Worm (Caenorhabditis elegans) whole organism, L3 larva: ENCODE data around the gene mvk-1.

Experiments
- aly-2 ChIP-seq: fragments of 150-350 bp; optimal IDR thresholded peaks from 2 replicates; lab custom pipeline; 2014; ENCODE audit warnings: missing biosample characterization, missing genetic modification characterization
- egl-5 ChIP-seq: fragments of 150-350 bp; optimal IDR thresholded peaks from 2 replicates; lab custom pipeline; 2017; ENCODE audit warnings: missing biosample characterization, missing genetic modification reagents, missing genetic modification characterization, inconsistent platforms
- elt-2 ChIP-seq: sonication (generic microtip); optimal IDR thresholded peaks from 2 replicates; lab custom pipeline; 2016; ENCODE audit warnings: missing genetic modification reagents, mild to moderate bottlenecking, missing genetic modification characterization, missing compliant biosample characterization
- elt-3 ChIP-seq, 3 experiments: fragments of 150-350 bp in 1 of 3; sonication (generic microtip) in 2 of 3; optimal IDR thresholded peaks; 2 replicates in 2 of 3; 4 replicates in 1 of 3; lab custom pipeline; 2014 to 2017; ENCODE audit warnings: missing biosample characterization in 3 of 3, missing genetic modification characterization in 3 of 3
- hmg-11 ChIP-seq: sonication (generic microtip); optimal IDR thresholded peaks from 2 replicates; lab custom pipeline; 2016; ENCODE audit warnings: missing genetic modification characterization, missing compliant biosample characterization
- lin-39 ChIP-seq: fragments of 150-350 bp; optimal IDR thresholded peaks from 2 replicates; lab custom pipeline; 2018; ENCODE audit warnings: missing biosample characterization, missing genetic modification reagents, missing genetic modification characterization
- mdl-1 ChIP-seq: fragments of 150-350 bp; optimal IDR thresholded peaks from 2 replicates; lab custom pipeline; 2014; ENCODE audit warnings: missing biosample characterization, missing genetic modification characterization
- nhr-11 ChIP-seq: fragments of 150-350 bp; optimal IDR thresholded peaks from 2 replicates; lab custom pipeline; 2014; ENCODE audit warnings: missing biosample characterization, missing genetic modification characterization
- nhr-25 ChIP-seq: sonication (generic microtip); optimal IDR thresholded peaks from 2 replicates; lab custom pipeline; 2017; ENCODE audit warnings: missing biosample characterization, missing genetic modification characterization
- nhr-76 ChIP-seq: fragments of 150-350 bp; sonication (generic microtip); optimal IDR thresholded peaks from 5 replicates; lab custom pipeline; 2014; ENCODE audit warnings: missing biosample characterization, missing genetic modification characterization
- pha-4 ChIP-seq: fragments of 150-350 bp; optimal IDR thresholded peaks from 2 replicates; lab custom pipeline; 2014; ENCODE audit warnings: missing biosample characterization, missing genetic modification reagents, missing genetic modification characterization
- pqm-1 ChIP-seq: fragments of 150-350 bp; optimal IDR thresholded peaks from 2 replicates; lab custom pipeline; 2017; ENCODE audit warnings: missing biosample characterization, missing genetic modification characterization, inconsistent platforms
- sea-2 ChIP-seq: fragments of 150-350 bp; sonication (generic microtip); optimal IDR thresholded peaks from 4 replicates; lab custom pipeline; 2014; ENCODE audit warnings: missing biosample characterization, missing genetic modification reagents, missing genetic modification characterization

DNA sequence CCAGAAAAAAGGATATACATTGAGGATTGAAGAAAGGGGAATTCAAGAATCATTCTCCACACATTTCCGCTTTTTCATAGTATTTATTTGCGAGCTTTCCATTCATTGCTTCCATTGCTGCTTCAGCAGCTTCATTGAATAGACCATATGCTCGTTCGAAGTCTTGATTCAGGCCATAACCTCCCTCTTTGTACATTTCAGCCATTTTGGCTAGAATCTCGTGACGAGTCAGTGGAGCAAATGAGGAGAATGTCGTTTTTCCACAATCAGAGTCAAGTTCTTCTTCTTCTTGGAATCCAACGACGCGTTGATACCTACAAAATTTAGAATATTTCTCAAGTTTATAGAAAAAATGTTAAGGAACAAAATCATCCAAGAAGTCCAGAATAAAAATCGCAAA lies 29.2 kb upstream of the mvk-1 start:
- TF ChIP-seq mdl-1 (tag; lab: Kevin White, UChicago) (no peak), nhr-11 (tag; lab: Kevin White, UChicago) (no peak), elt-2 (tag; lab: Kevin White, UChicago) (no peak), hmg-11 (tag; lab: Kevin White, UChicago) (no peak), nhr-25 (tag; lab: Kevin White, UChicago) (no peak), lin-39 (tag; lab: Kevin White, UChicago) (no peak), pha-4 (no peak), pqm-1 (tag; lab: Kevin White, UChicago) (no peak), aly-2 (no peak), elt-3 (tag; optimal IDR thresholded peaks at IDR 0.05; lab: Kevin White, UChicago) (no peak), sea-2 (GFP tag; lab: Kevin White, UChicago) (no peak), egl-5 (tag; lab: Kevin White, UChicago) (no peak), nhr-76 (no peak)
